Fruit fly (Drosophila melanogaster): Measurements from ENCODE around the gene Pgant7.

dm6 chrX:18512271-18512679, 12.5 kb upstream of the Pgant7 start, which contains the start of gene Ggt-1:
- no peak for TF ChIP-seq EcR (GFP tag; optimal IDR thresholded peaks at IDR 0.05)
- TF ChIP-seq pan (optimal IDR thresholded peaks at IDR 0.05), result no peak
- no peak for TF ChIP-seq CG8478 (optimal IDR thresholded peaks at IDR 0.05)
- no peak for TF ChIP-seq Dll (optimal IDR thresholded peaks at IDR 0.05)
- no peak for TF ChIP-seq psq (optimal IDR thresholded peaks at IDR 0.05)
- TF ChIP-seq usp (GFP tag; optimal IDR thresholded peaks at IDR 0.05), result no peak
